Fruit fly (Drosophila melanogaster): Measurements from ENCODE around the gene RpS21.

RpS21 gene

dm6 chr2L:2855773-2856615 lies at the start of gene RpS21, which contains the start of gene CG3104 (continued):
- TF ChIP-seq CG13894 (tag; optimal IDR thresholded peaks at IDR 0.05) (peak; percentile 73), grau (tag; optimal IDR thresholded peaks at IDR 0.05) (peak; percentile 78), zf30C (GFP tag; optimal IDR thresholded peaks at IDR 0.05) (peak; percentile 50), pnt (GFP tag; optimal IDR thresholded peaks at IDR 0.05) (peak; percentile 69), CG10979 (tag; optimal IDR thresholded peaks at IDR 0.05) (peak; percentile 59), chif (GFP tag; optimal IDR thresholded peaks at IDR 0.05) (peak; percentile 52 to 73), tup (GFP tag; optimal IDR thresholded peaks at IDR 0.05) (peak; percentile 63), CG9437 (GFP tag; optimal IDR thresholded peaks at IDR 0.05) (peak; percentile 58), CG30431 (GFP tag; optimal IDR thresholded peaks at IDR 0.05) (peak; percentile 85), run (tag; optimal IDR thresholded peaks at IDR 0.05) (peak; percentile 65), dmrt11E (tag; optimal IDR thresholded peaks at IDR 0.05) (peak; percentile 65), gcm (GFP tag; optimal IDR thresholded peaks at IDR 0.05) (peak; percentile 4), zfh2 (GFP tag; optimal IDR thresholded peaks at IDR 0.05) (peak; percentile 86), Dp (GFP tag; optimal IDR thresholded peaks at IDR 0.05) (peak; percentile 80), sens-2 (GFP tag; IDR thresholded peaks at IDR 0.05) (peak; percentile 89), vvl (GFP tag; IDR thresholded peaks at IDR 0.05) (peak; percentile 91), dmrt99B (tag; optimal IDR thresholded peaks at IDR 0.05) (peak; percentile 72), CG15269 (tag; optimal IDR thresholded peaks at IDR 0.05) (peak; percentile 72), CG6854 (GFP tag; optimal IDR thresholded peaks at IDR 0.05) (peak; percentile 72), BtbVII (GFP tag; optimal IDR thresholded peaks at IDR 0.05) (peak; percentile 65), dm (GFP tag; optimal IDR thresholded peaks at IDR 0.05) (peak; percentile 95), maf-S (GFP tag; optimal IDR thresholded peaks at IDR 0.05) (peak; percentile 80), E2f2 (GFP tag; IDR thresholded peaks at IDR 0.05) (peak; percentile 88), CG14860 (GFP tag; IDR thresholded peaks at IDR 0.05; ENCODE audit: partially characterized antibody) (no peak), h (optimal IDR thresholded peaks at IDR 0.05) (no peak), CG33557 (GFP tag; optimal IDR thresholded peaks at IDR 0.05) (peak; percentile 73), Deaf1 (tag; optimal IDR thresholded peaks at IDR 0.05) (peak; percentile 61), trem (tag; optimal IDR thresholded peaks at IDR 0.05) (peak; percentile 82), sima (GFP tag; optimal IDR thresholded peaks at IDR 0.05) (no peak), kah (GFP tag; optimal IDR thresholded peaks at IDR 0.05) (peak; percentile 58), Oaz (GFP tag; IDR thresholded peaks at IDR 0.05) (peak; percentile 75), Myb (GFP tag; optimal IDR thresholded peaks at IDR 0.05) (peak; percentile 65), sim (GFP tag; IDR thresholded peaks at IDR 0.05) (peak; percentile 77), jigr1 (GFP tag; IDR thresholded peaks at IDR 0.05) (no peak), Mad (GFP tag; optimal IDR thresholded peaks at IDR 0.05) (peak; percentile 87), grn (GFP tag; optimal IDR thresholded peaks at IDR 0.05) (peak; percentile 66), ATbp (GFP tag; optimal IDR thresholded peaks at IDR 0.05) (peak; percentile 83), CG7357 (GFP tag; IDR thresholded peaks at IDR 0.05) (peak; percentile 70; the same call in 2 of the 3 replicates), pfk (GFP tag; optimal IDR thresholded peaks at IDR 0.05) (peak; percentile 80), oc (tag; optimal IDR thresholded peaks at IDR 0.05) (peak; percentile 15), Lhr (GFP tag; optimal IDR thresholded peaks at IDR 0.05) (peak; percentile 96), NK7.1 (GFP tag; optimal IDR thresholded peaks at IDR 0.05) (peak; percentile 73), ash1 (GFP tag; optimal IDR thresholded peaks at IDR 0.05) (peak; percentile 77), CG3281 (GFP tag; optimal IDR thresholded peaks at IDR 0.05) (peak; percentile 83), CG8944 (GFP tag; optimal IDR thresholded peaks at IDR 0.05) (peak; percentile 83), CG15696 (tag; optimal IDR thresholded peaks at IDR 0.05) (peak; percentile 69), gcm2 (GFP tag; optimal IDR thresholded peaks at IDR 0.05) (peak; percentile 76), CG10366 (GFP tag; IDR thresholded peaks at IDR 0.05) (peak; percentile 88)

Data from whole organism, embryonic.